Worm (Caenorhabditis elegans) whole organism, early embryonic: ENCODE results near the gene lrch-1.
A peak's percentile ranks its signal among the peaks of the same experiment; 100 is the strongest.

Experiments
- B0310.2 ChIP-seq: sonication (generic microtip); optimal IDR thresholded peaks from 2 replicates; lab custom pipeline; 2016; ENCODE audit warnings: mild to moderate bottlenecking, missing genetic modification characterization, missing compliant biosample characterization
- F13C5.2 ChIP-seq: sonication (generic microtip); optimal IDR thresholded peaks from 2 replicates; lab custom pipeline; 2017; ENCODE audit warnings: mild to moderate bottlenecking, missing genetic modification characterization, inconsistent platforms, missing compliant biosample characterization
- aly-1 ChIP-seq: sonication (generic microtip); optimal IDR thresholded peaks from 2 replicates; lab custom pipeline; 2016; ENCODE audit warnings: missing genetic modification characterization, missing compliant biosample characterization
- ama-1 ChIP-seq: fragments of 150-350 bp; optimal IDR thresholded peaks from 2 replicates; lab custom pipeline; 2014
- ceh-13 ChIP-seq: fragments of 200-800 bp; sonication (Bioruptor generic); optimal IDR thresholded peaks from 2 replicates; lab custom pipeline; 2018; ENCODE audit warnings: mild to moderate bottlenecking, missing genetic modification characterization, missing compliant biosample characterization
- ceh-36 ChIP-seq: sonication (generic microtip); optimal IDR thresholded peaks from 2 replicates; lab custom pipeline; 2016; ENCODE audit warnings: missing genetic modification characterization, inconsistent platforms, missing compliant biosample characterization
- ets-7 ChIP-seq: sonication (generic microtip); optimal IDR thresholded peaks from 2 replicates; lab custom pipeline; 2016; ENCODE audit warnings: missing genotype, missing genetic modification characterization, missing compliant biosample characterization
- flt-1 ChIP-seq: fragments of 200-800 bp; sonication (Bioruptor generic); IDR thresholded peaks from 2 replicates; pipeline ENCODE4 v1.3.6; 2022; ENCODE audit warnings: missing genetic modification characterization, missing compliant biosample characterization
- hmbx-1 ChIP-seq: sonication (generic microtip); optimal IDR thresholded peaks from 2 replicates; lab custom pipeline; 2016; ENCODE audit warnings: mild to moderate bottlenecking, missing genetic modification characterization, missing compliant biosample characterization
- hmg-4 ChIP-seq: fragments of 200-800 bp; sonication (Bioruptor generic); optimal IDR thresholded peaks from 2 replicates; lab custom pipeline; 2018; ENCODE audit warnings: mild to moderate bottlenecking, missing genetic modification characterization, missing compliant biosample characterization
- hnd-1 ChIP-seq: sonication (generic microtip); optimal IDR thresholded peaks from 2 replicates; lab custom pipeline; 2016; ENCODE audit warnings: missing genetic modification characterization, missing compliant biosample characterization
- pes-1 ChIP-seq: fragments of 200-800 bp; sonication (Bioruptor generic); IDR thresholded peaks from 2 replicates; pipeline ENCODE4 v1.3.6; 2022; ENCODE audit warnings: missing genetic modification reagents, missing genetic modification characterization, missing compliant biosample characterization
- scrt-1 ChIP-seq: fragments of 200-800 bp; sonication (Bioruptor generic); IDR thresholded peaks from 2 replicates; pipeline ENCODE4 v1.3.6; 2022; ENCODE audit warnings: missing genetic modification characterization, missing compliant biosample characterization
- sea-1 ChIP-seq: fragments of 200-800 bp; sonication (Bioruptor generic); conservative IDR thresholded peaks from 2 replicates; pipeline ENCODE4 v1.3.6; 2022; ENCODE audit warnings: missing genetic modification characterization, missing compliant biosample characterization
- tbx-11 ChIP-seq: fragments of 200-800 bp; sonication (Bioruptor generic); IDR thresholded peaks from 2 replicates; pipeline ENCODE4 v1.3.6; 2022; ENCODE audit warnings: missing genetic modification characterization, missing compliant biosample characterization
- tbx-37 ChIP-seq: fragments of 200-800 bp; sonication (Bioruptor generic); conservative IDR thresholded peaks from 2 replicates; pipeline ENCODE4 v1.3.6; 2022; ENCODE audit warnings: missing genetic modification reagents, missing genetic modification characterization, missing compliant biosample characterization
- tra-4 ChIP-seq: sonication (generic microtip); optimal IDR thresholded peaks from 2 replicates; lab custom pipeline; 2017; ENCODE audit warnings: missing genetic modification characterization, missing compliant biosample characterization

The lrch-1 gene

ce11 chrX:6253899-6254670 is 37.6 kb upstream of the lrch-1 start:
- TF ChIP-seq flt-1 (GFP tag; lab: Robert Waterston, UW), result no peak
- TF ChIP-seq B0310.2 (tag; lab: Kevin White, UChicago), result no peak
- TF ChIP-seq aly-1 (tag; lab: Kevin White, UChicago), result no peak
- no peak for TF ChIP-seq F13C5.2 (tag; lab: Kevin White, UChicago)
- no peak for TF ChIP-seq ceh-13 (GFP tag; lab: Kevin White, UChicago)
- TF ChIP-seq tbx-37 (GFP tag; lab: Robert Waterston, UW), result no peak
- TF ChIP-seq hmg-4 (GFP tag; lab: Kevin White, UChicago), result peak; percentile 67
- TF ChIP-seq ceh-36 (tag; lab: Kevin White, UChicago), result peak; percentile 24
- no peak for TF ChIP-seq tra-4 (tag; lab: Kevin White, UChicago)
- 0 out of 2 replicates have a peak, but pooled peaks have one; percentile 11 for TF ChIP-seq pes-1 (GFP tag; lab: Robert Waterston, UW)
- TF ChIP-seq hmbx-1 (tag; lab: Kevin White, UChicago), result no peak
- TF ChIP-seq ama-1 (lab: Kevin White, UChicago), result no peak
- peak; percentile 56; the same call in 1 of the 2 replicates for TF ChIP-seq sea-1
- no peak for TF ChIP-seq scrt-1 (GFP tag; lab: Robert Waterston, UW)
- TF ChIP-seq ets-7 (tag; lab: Kevin White, UChicago), result no peak
- TF ChIP-seq tbx-11 (GFP tag; lab: Robert Waterston, UW), result no peak
- TF ChIP-seq hnd-1 (tag; lab: Kevin White, UChicago), result no peak

- TF ChIP-seq hmbx-1 (tag; lab: Kevin White, UChicago) (no peak), B0310.2 (tag; lab: Kevin White, UChicago) (no peak)
Observed at ce11 chrX:6253566-6253898, 37.1 kb upstream of the lrch-1 start.

- TF ChIP-seq F13C5.2 (tag; lab: Kevin White, UChicago), result no peak
- TF ChIP-seq flt-1 (GFP tag; lab: Robert Waterston, UW), result no peak
- TF ChIP-seq tbx-11 (GFP tag; lab: Robert Waterston, UW), result no peak
- TF ChIP-seq pes-1 (GFP tag; lab: Robert Waterston, UW), result no peak
- no peak for TF ChIP-seq ama-1 (lab: Kevin White, UChicago)
- no peak for TF ChIP-seq tbx-37 (GFP tag; lab: Robert Waterston, UW)
- no peak for TF ChIP-seq sea-1
- TF ChIP-seq ceh-36 (tag; lab: Kevin White, UChicago), result no peak
- TF ChIP-seq ceh-13 (GFP tag; lab: Kevin White, UChicago), result no peak
- TF ChIP-seq aly-1 (tag; lab: Kevin White, UChicago), result no peak
- no peak for TF ChIP-seq B0310.2 (tag; lab: Kevin White, UChicago)
- TF ChIP-seq scrt-1 (GFP tag; lab: Robert Waterston, UW), result no peak
- TF ChIP-seq ets-7 (tag; lab: Kevin White, UChicago), result no peak
Observed at ce11 chrX:6253160-6253559, 36.7 kb upstream of the lrch-1 start.

DNA sequence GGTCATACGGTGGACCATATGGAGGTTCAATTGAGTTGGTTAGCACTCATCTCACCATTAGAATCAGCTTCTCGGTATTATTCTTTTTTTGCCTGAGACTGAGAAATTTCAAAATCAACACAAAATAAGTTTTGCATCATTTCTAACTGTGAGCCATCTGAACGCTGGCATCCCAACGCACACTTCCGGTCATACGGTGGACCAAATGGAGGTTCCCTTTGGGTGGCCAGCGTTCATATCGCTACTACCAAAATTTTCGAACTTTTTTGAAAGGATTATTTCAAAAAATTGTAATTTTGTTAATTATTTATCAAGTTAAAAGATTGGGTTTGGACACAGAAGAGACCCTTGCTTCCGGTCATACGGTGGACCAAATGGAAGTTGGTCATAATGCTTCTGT is 36.3 kb upstream of the lrch-1 start:
- TF ChIP-seq ceh-36 (tag; lab: Kevin White, UChicago) (no peak), ets-7 (tag; lab: Kevin White, UChicago) (peak; percentile 14), hmbx-1 (tag; lab: Kevin White, UChicago) (no peak), pes-1 (GFP tag; lab: Robert Waterston, UW) (no peak), flt-1 (GFP tag; lab: Robert Waterston, UW) (no peak), ceh-13 (GFP tag; lab: Kevin White, UChicago) (no peak), scrt-1 (GFP tag; lab: Robert Waterston, UW) (no peak), sea-1 (no peak), aly-1 (tag; lab: Kevin White, UChicago) (no peak)

DNA sequence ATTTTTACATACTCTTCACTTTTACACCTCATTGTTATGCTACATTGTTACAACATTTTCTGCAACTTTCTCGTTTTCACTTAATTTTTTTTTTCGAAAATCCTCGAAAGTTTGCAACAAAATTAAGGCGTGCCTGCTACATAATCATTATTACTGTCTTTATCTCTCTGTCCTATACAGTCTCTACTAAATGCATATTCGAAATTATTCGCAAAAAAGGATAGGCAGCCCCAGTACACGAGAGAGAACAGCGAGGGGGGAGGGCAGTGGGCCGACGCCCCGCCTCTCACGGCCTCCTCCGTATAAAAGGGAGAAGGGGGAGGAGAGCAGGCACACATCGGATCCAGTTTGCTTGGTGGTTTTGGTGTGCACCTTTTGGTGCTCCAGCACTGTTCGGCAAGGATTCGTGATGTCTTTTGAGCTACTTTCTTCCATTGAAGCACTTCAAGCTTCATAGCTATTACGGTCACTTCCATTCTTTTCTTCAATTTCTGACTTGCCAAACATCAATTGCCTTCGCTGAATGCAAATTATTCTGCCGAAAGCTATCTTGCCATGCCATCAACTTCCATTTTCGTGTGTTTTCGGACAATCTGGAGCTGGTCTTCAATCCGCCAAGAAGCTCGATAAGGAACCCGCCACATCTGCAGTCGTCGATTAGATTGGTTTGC is 35.6 kb upstream of the lrch-1 start:
- TF ChIP-seq ets-7 (tag; lab: Kevin White, UChicago) (no peak), ceh-13 (GFP tag; lab: Kevin White, UChicago) (no peak), ceh-36 (tag; lab: Kevin White, UChicago) (no peak), pes-1 (GFP tag; lab: Robert Waterston, UW) (no peak), sea-1 (peak; percentile 57; the same call in 1 of the 2 replicates), hmg-4 (GFP tag; lab: Kevin White, UChicago) (peak; percentile 48), tra-4 (tag; lab: Kevin White, UChicago) (no peak), scrt-1 (GFP tag; lab: Robert Waterston, UW) (0 out of 2 replicates have a peak, but pooled peaks have one; percentile 54), hmbx-1 (tag; lab: Kevin White, UChicago) (no peak), B0310.2 (tag; lab: Kevin White, UChicago) (no peak), tbx-11 (GFP tag; lab: Robert Waterston, UW) (no peak), aly-1 (tag; lab: Kevin White, UChicago) (peak; percentile 61), F13C5.2 (tag; lab: Kevin White, UChicago) (peak; percentile 1), ama-1 (lab: Kevin White, UChicago) (peak; percentile 91), tbx-37 (GFP tag; lab: Robert Waterston, UW) (no peak), hnd-1 (tag; lab: Kevin White, UChicago) (no peak), flt-1 (GFP tag; lab: Robert Waterston, UW) (no peak)

ce11 chrX:6251321-6251720 is 34.9 kb upstream of the lrch-1 start:
- TF ChIP-seq hmg-4 (GFP tag; lab: Kevin White, UChicago) (no peak), tbx-37 (GFP tag; lab: Robert Waterston, UW) (no peak), scrt-1 (GFP tag; lab: Robert Waterston, UW) (no peak), ama-1 (lab: Kevin White, UChicago) (no peak), pes-1 (GFP tag; lab: Robert Waterston, UW) (no peak), F13C5.2 (tag; lab: Kevin White, UChicago) (no peak), ets-7 (tag; lab: Kevin White, UChicago) (no peak), tbx-11 (GFP tag; lab: Robert Waterston, UW) (no peak), tra-4 (tag; lab: Kevin White, UChicago) (no peak), B0310.2 (tag; lab: Kevin White, UChicago) (no peak), sea-1 (no peak), ceh-13 (GFP tag; lab: Kevin White, UChicago) (no peak)
